Fruit fly (Drosophila melanogaster) Kc167 (cell line): ENCODE measurements around the gene Art8.

Source experiments
- h ChIP-seq: fragments of >200 bp; optimal IDR thresholded peaks from 3 replicates; lab custom pipeline; 2018; ENCODE audit warnings: missing external identifiers
- insv ChIP-seq: fragments of >200 bp; optimal IDR thresholded peaks from 3 replicates; lab custom pipeline; 2018; ENCODE audit warnings: missing external identifiers
- psq ChIP-seq: fragments of >200 bp; optimal IDR thresholded peaks from 2 replicates; lab custom pipeline; 2017; ENCODE audit warnings: missing external identifiers

DNA sequence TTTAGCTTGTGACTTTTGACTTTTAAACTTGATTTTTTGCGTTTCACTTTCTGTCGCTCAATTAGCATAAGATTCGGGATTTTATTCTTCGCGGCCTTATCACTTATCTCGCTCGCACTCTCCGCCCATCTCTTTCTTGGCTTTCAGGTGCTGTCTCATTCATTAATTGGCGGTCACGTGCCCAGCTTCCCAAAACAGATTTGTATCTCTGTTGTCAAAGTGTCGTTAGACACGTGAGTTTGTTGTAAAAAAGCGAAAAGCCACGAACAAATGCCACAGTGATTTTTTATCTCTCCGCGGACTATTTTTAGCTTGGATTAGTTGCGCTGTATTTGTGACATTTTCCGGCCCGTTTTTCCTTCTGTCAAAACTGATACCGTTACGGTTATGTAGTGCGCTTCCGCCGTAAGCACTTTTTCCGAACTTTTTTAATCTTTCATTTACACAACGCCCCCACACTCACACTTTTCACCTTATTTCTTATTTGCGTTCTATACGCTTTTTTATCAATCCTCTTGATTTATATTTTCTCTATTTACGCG is 46.0 kb upstream of the Art8 start:
- TF ChIP-seq psq, result no peak
- TF ChIP-seq insv (lab: Kevin White, UChicago), result no peak
- TF ChIP-seq h (lab: Kevin White, UChicago), result no peak
